Worm (Caenorhabditis elegans): ENCODE measurements around the gene set-17.

Gene set-17

DNA sequence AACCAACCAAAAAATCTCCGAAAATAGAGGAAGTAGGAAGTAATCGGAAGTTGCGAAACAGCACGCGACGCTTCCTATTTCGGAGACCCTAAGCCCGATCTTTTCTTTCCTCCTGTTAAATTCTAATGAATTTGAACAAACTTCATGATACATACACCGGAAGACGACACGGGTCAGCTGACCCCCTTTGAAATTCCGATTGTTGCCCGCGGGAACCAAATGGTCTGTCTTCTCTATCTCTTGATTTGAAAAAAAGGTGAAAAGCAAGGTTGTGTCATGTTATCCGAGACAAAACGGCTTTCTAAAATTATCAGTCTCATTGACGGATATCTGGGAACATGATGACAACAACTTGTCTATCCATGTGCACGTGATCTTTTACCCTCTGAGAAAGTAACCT, 18.8 kb upstream of the set-17 start:
- TF ChIP-seq fax-1 (tag; optimal IDR thresholded peaks at IDR 0.05) (no peak), unc-55 (GFP tag; optimal IDR thresholded peaks at IDR 0.05) (peak; percentile 66), ceh-18 (tag; optimal IDR thresholded peaks at IDR 0.05) (peak; percentile 16), ceh-45 (GFP tag; IDR thresholded peaks at IDR 0.05) (no peak)

DNA sequence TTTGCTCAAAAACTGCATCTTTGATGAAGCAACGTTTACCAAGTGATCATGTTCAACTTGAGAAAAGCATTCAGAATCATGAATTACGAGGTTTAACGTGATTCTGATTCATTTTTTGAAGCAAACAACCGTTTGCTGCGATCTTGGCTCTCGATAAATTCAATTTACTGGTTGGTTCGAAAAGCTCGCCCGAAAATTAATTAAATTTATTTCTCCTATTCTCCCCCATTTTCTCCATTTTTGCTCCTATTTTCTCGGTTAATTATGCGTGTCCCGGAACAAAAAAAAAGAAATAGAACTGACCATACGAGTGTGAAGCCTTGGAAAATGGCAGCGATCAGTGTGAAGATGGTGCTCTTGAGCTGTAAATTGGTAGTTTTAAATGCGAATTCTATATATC, 16.6 kb upstream of the set-17 start:
- TF ChIP-seq ceh-24 (tag; optimal IDR thresholded peaks at IDR 0.05) = no peak
- no peak for TF ChIP-seq pqm-1 (tag; optimal IDR thresholded peaks at IDR 0.05)
- TF ChIP-seq sox-2 (GFP tag; IDR thresholded peaks at IDR 0.05) = no peak
- TF ChIP-seq hlh-6 (tag; optimal IDR thresholded peaks at IDR 0.05) = no peak
- no peak for TF ChIP-seq unc-55 (GFP tag; optimal IDR thresholded peaks at IDR 0.05)
- no peak for TF ChIP-seq ref-2 (tag; optimal IDR thresholded peaks at IDR 0.05)
- TF ChIP-seq hlh-13 (GFP tag; optimal IDR thresholded peaks at IDR 0.05) = no peak
- TF ChIP-seq nhr-11 (tag; optimal IDR thresholded peaks at IDR 0.05) = no peak
- TF ChIP-seq unc-42 (tag; optimal IDR thresholded peaks at IDR 0.05) = peak; percentile 95
- no peak for TF ChIP-seq ceh-18 (tag; optimal IDR thresholded peaks at IDR 0.05)
- TF ChIP-seq ceh-14 (tag; optimal IDR thresholded peaks at IDR 0.05) = peak; percentile 9
- no peak for TF ChIP-seq sdc-2 (tag; optimal IDR thresholded peaks at IDR 0.05)
- TF ChIP-seq ceh-6 (GFP tag; optimal IDR thresholded peaks at IDR 0.05) = no peak
- TF ChIP-seq pha-2 (tag; optimal IDR thresholded peaks at IDR 0.05) = no peak
- no peak for TF ChIP-seq rnt-1 (tag; optimal IDR thresholded peaks at IDR 0.05)

DNA sequence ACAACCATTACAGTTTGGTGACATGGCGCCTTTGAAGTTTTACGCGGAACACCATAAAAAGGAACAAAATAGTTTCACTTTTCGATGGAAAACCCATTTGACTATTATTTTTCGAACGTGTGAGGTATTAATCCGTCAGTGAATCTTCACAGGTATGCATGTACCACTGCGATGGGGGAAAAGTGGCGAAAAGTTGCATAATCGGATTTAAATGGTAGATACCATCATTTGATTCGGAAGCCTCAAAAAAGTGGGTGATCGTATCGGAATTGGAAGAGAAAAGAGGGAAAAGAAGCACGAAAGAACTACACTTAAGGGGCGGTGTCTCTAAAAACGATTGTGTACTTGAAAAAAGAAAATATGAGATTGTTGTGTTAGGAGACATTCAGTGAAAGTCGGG, 13.4 kb upstream of the set-17 start:
- no peak for TF ChIP-seq fax-1 (tag; optimal IDR thresholded peaks at IDR 0.05)
- TF ChIP-seq rnt-1 (tag; optimal IDR thresholded peaks at IDR 0.05) = no peak
- TF ChIP-seq pat-9 (tag; optimal IDR thresholded peaks at IDR 0.05) = no peak
- no peak for TF ChIP-seq nfya-1 (tag; optimal IDR thresholded peaks at IDR 0.05)
- TF ChIP-seq elt-4 (tag; optimal IDR thresholded peaks at IDR 0.05) = no peak
- TF ChIP-seq eyg-1 (tag; optimal IDR thresholded peaks at IDR 0.05) = no peak
- TF ChIP-seq lin-11 (tag; optimal IDR thresholded peaks at IDR 0.05) = no peak
- no peak for TF ChIP-seq ama-1 (optimal IDR thresholded peaks at IDR 0.05)
- TF ChIP-seq sox-2 (GFP tag; IDR thresholded peaks at IDR 0.05) = no peak
- no peak for TF ChIP-seq mec-3 (tag; optimal IDR thresholded peaks at IDR 0.05; ENCODE audit: borderline replicate concordance)

DNA sequence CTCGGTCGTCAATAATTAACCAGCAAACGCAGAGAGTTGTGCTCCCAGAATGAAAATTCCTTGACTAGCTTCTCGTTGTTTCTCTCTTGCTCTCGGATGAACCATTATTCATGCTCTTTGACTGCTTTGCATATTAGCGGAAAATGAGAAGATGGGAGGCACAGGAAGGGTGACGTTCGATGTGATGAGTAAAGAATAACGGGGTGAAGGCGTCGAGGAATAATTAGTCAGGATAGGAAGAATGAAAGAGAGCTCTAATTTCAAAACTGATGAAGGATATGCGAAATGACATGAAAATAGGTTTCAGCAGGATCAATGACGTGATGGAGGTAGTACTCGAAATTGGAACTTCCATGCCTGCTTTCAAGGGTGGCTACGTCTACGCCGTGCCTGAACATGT, 11.0 kb upstream of the set-17 start:
- no peak for TF ChIP-seq eyg-1 (tag; optimal IDR thresholded peaks at IDR 0.05)
- no peak for TF ChIP-seq fkh-10 (GFP tag; optimal IDR thresholded peaks at IDR 0.05)
- no peak for TF ChIP-seq nhr-232 (tag; optimal IDR thresholded peaks at IDR 0.05)
- TF ChIP-seq ceh-14 (tag; optimal IDR thresholded peaks at IDR 0.05) = peak; percentile 27
- TF ChIP-seq ceh-31 (tag; optimal IDR thresholded peaks at IDR 0.05) = peak; percentile 43
- TF ChIP-seq dmd-4 (tag; optimal IDR thresholded peaks at IDR 0.05; ENCODE audit: borderline replicate concordance) = no peak

DNA sequence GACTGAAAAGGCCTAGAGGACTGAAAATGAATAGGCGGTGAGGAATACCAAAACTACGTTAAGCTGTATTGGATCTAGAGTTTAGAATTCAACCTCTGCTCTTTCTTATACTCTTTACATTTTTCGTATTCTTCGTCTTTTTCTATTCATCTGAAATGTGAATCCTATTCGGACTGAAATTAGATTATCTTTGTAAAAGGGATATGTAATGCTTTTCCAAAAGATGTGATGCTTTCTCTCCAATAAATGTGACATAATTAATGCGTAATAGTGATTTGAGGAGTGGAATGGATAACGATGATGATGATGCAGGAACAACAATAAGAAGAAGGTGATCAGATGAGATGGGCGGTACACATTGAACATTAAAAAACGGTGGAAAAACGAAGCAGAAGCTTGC, 8.4 kb upstream of the set-17 start:
- TF ChIP-seq ref-2 (tag; optimal IDR thresholded peaks at IDR 0.05) = no peak
- TF ChIP-seq unc-42 (tag; optimal IDR thresholded peaks at IDR 0.05) = peak; percentile 54

DNA sequence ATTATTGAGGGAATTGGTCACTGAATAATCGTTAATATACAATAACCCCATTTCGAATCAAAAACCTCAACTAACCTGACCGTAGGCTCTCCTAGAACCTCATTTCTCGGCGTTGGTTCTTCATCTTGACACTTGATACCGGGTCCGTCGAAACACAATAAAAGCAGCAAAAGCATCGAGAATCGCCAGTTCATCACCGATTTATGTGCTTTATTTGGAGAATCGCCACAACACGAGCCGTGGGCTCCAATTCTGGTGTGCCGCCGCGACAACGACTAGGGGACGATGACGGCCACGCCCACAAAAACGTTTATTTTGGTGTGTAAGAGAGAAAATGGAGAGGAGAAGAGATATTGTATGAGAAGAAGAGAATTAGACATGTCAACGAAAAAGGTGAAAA, 7.1 kb upstream of the set-17 start, which contains the start of gene cutl-15:
cutl-15 (minus strand) TSS at position 298 of the 400 bp plus-strand sequence.
- TF ChIP-seq ceh-45 (GFP tag; IDR thresholded peaks at IDR 0.05) = no peak
- no peak for TF ChIP-seq Y22D7AL.16 (tag; optimal IDR thresholded peaks at IDR 0.05)
- no peak for TF ChIP-seq hlh-6 (tag; optimal IDR thresholded peaks at IDR 0.05)
- no peak for TF ChIP-seq nfya-1 (tag; optimal IDR thresholded peaks at IDR 0.05)
- no peak for TF ChIP-seq K02D7.2 (tag; optimal IDR thresholded peaks at IDR 0.05)
- no peak for TF ChIP-seq ttx-3 (tag; optimal IDR thresholded peaks at IDR 0.05)
- no peak for TF ChIP-seq syd-9 (tag; optimal IDR thresholded peaks at IDR 0.05)
- TF ChIP-seq ceh-2 (tag; optimal IDR thresholded peaks at IDR 0.05) = no peak
- TF ChIP-seq pros-1 (tag; optimal IDR thresholded peaks at IDR 0.05) = no peak
- TF ChIP-seq tbx-7 (tag; optimal IDR thresholded peaks at IDR 0.05) = no peak
- no peak for TF ChIP-seq fkh-6 (tag; optimal IDR thresholded peaks at IDR 0.05)
- no peak for TF ChIP-seq rnt-1 (tag; optimal IDR thresholded peaks at IDR 0.05)
- TF ChIP-seq tbx-2 (tag; optimal IDR thresholded peaks at IDR 0.05) = no peak
- TF ChIP-seq odd-2 (tag; optimal IDR thresholded peaks at IDR 0.05) = no peak
- no peak for TF ChIP-seq ceh-34 (tag; optimal IDR thresholded peaks at IDR 0.05)
- TF ChIP-seq ceh-30 (tag; optimal IDR thresholded peaks at IDR 0.05) = no peak
- no peak for TF ChIP-seq ceh-6 (GFP tag; optimal IDR thresholded peaks at IDR 0.05)
- TF ChIP-seq nhr-11 (tag; optimal IDR thresholded peaks at IDR 0.05) = no peak
- TF ChIP-seq ceh-14 (tag; optimal IDR thresholded peaks at IDR 0.05) = no peak

All from whole organism, late embryonic.